Fruit fly (Drosophila melanogaster): ENCODE results near the gene CASK.
A peak's percentile ranks its signal among the peaks of the same experiment; 100 is the strongest.

CASK gene

dm6 chr3R:21848987-21849442 lies 26.5 kb upstream of the CASK start (continued):
- no peak for TF ChIP-seq hb (GFP tag; IDR thresholded peaks at IDR 0.05; ENCODE audit: partially characterized antibody)
- TF ChIP-seq CG11504 (tag; optimal IDR thresholded peaks at IDR 0.05), result peak; percentile 87
- peak; percentile 35 for TF ChIP-seq gcm2 (GFP tag; optimal IDR thresholded peaks at IDR 0.05)
- TF ChIP-seq Rfx (GFP tag; IDR thresholded peaks at IDR 0.05), result no peak; the same call in 1 of the 2 replicates
- TF ChIP-seq CG13123 (GFP tag; optimal IDR thresholded peaks at IDR 0.05), result peak; percentile 28
- TF ChIP-seq gfzf (GFP tag; optimal IDR thresholded peaks at IDR 0.05), result no peak
- TF ChIP-seq CG7839 (tag; optimal IDR thresholded peaks at IDR 0.05), result peak; percentile 86
- TF ChIP-seq ewg (GFP tag; optimal IDR thresholded peaks at IDR 0.05), result peak; percentile 42
- peak; percentile 32 for TF ChIP-seq HLH54F (GFP tag; optimal IDR thresholded peaks at IDR 0.05)
- TF ChIP-seq CG10654 (GFP tag; optimal IDR thresholded peaks at IDR 0.05), result peak; percentile 29
- no peak for TF ChIP-seq wor (GFP tag; IDR thresholded peaks at IDR 0.05)
- TF ChIP-seq psq (GFP tag; optimal IDR thresholded peaks at IDR 0.05), result no peak
- no peak for TF ChIP-seq CG6765 (GFP tag; optimal IDR thresholded peaks at IDR 0.05)
- peak; percentile 79 for TF ChIP-seq CG6689 (GFP tag; IDR thresholded peaks at IDR 0.05)
- peak; percentile 55 for TF ChIP-seq Hmr (GFP tag; optimal IDR thresholded peaks at IDR 0.05)
- no peak for TF ChIP-seq fd3F (GFP tag; optimal IDR thresholded peaks at IDR 0.05)
- TF ChIP-seq H15 (GFP tag; IDR thresholded peaks at IDR 0.05), result peak; percentile 38; the same call in 1 of the 3 replicates
- TF ChIP-seq gce (GFP tag; IDR thresholded peaks at IDR 0.05), result no peak
- TF ChIP-seq CG14965 (GFP tag; optimal IDR thresholded peaks at IDR 0.05; ENCODE audit: borderline replicate concordance), result peak; percentile 1
- TF ChIP-seq Ets97D (GFP tag; optimal IDR thresholded peaks at IDR 0.05), result peak; percentile 37
- TF ChIP-seq Fer1 (GFP tag; optimal IDR thresholded peaks at IDR 0.05), result peak; percentile 57
- peak; percentile 37 for TF ChIP-seq CTCF (GFP tag; optimal IDR thresholded peaks at IDR 0.05)
- peak; percentile 67 for TF ChIP-seq CG17359 (tag; optimal IDR thresholded peaks at IDR 0.05)
- TF ChIP-seq fu2 (GFP tag; optimal IDR thresholded peaks at IDR 0.05), result no peak
- TF ChIP-seq CG2116 (GFP tag; optimal IDR thresholded peaks at IDR 0.05), result peak; percentile 20
- peak; percentile 50 for TF ChIP-seq lmd (GFP tag; IDR thresholded peaks at IDR 0.05)
- peak; percentile 38; the same call in 1 of the 2 replicates for TF ChIP-seq ranshi (GFP tag; IDR thresholded peaks at IDR 0.05)
- peak; percentile 51 for TF ChIP-seq CG6654 (GFP tag; optimal IDR thresholded peaks at IDR 0.05)
- TF ChIP-seq CoRest (tag; optimal IDR thresholded peaks at IDR 0.05), result peak; percentile 75
- peak; percentile 84 for TF ChIP-seq CG10979 (tag; optimal IDR thresholded peaks at IDR 0.05)
- peak; percentile 27 for TF ChIP-seq Dad (GFP tag; optimal IDR thresholded peaks at IDR 0.05)
- peak; percentile 78 for TF ChIP-seq org-1 (GFP tag; optimal IDR thresholded peaks at IDR 0.05)
- TF ChIP-seq lbe (GFP tag; optimal IDR thresholded peaks at IDR 0.05), result peak; percentile 89
- peak; percentile 56 for TF ChIP-seq CG18599 (GFP tag; optimal IDR thresholded peaks at IDR 0.05)
- peak; percentile 20; the same call in 1 of the 2 replicates for TF ChIP-seq CG3847 (GFP tag; IDR thresholded peaks at IDR 0.05)
- TF ChIP-seq otp (GFP tag; IDR thresholded peaks at IDR 0.05), result no peak
- TF ChIP-seq CG12071 (GFP tag; optimal IDR thresholded peaks at IDR 0.05), result peak; percentile 8
- no peak for TF ChIP-seq sc (optimal IDR thresholded peaks at IDR 0.05)
- peak; percentile 53 for TF ChIP-seq sc (GFP tag; optimal IDR thresholded peaks at IDR 0.05)
- TF ChIP-seq CG6791 (GFP tag; IDR thresholded peaks at IDR 0.05; ENCODE audit: partially characterized antibody), result no peak
- peak; percentile 34 for TF ChIP-seq CG30020 (tag; optimal IDR thresholded peaks at IDR 0.05)
- TF ChIP-seq zfh1 (GFP tag; IDR thresholded peaks at IDR 0.05), result peak; percentile 69
- no peak for TF ChIP-seq CG31388 (GFP tag; optimal IDR thresholded peaks at IDR 0.05)
- no peak for TF ChIP-seq CG3726 (GFP tag; IDR thresholded peaks at IDR 0.05)
- peak; percentile 80 for TF ChIP-seq tio (GFP tag; optimal IDR thresholded peaks at IDR 0.05)
- peak; percentile 44 for TF ChIP-seq lilli (GFP tag; optimal IDR thresholded peaks at IDR 0.05)
- peak; percentile 84 for TF ChIP-seq phol (tag; optimal IDR thresholded peaks at IDR 0.05)
- peak; percentile 63 for TF ChIP-seq pum (GFP tag; optimal IDR thresholded peaks at IDR 0.05)
- no peak for TF ChIP-seq wek (GFP tag; optimal IDR thresholded peaks at IDR 0.05)
- TF ChIP-seq CG17829 (tag; optimal IDR thresholded peaks at IDR 0.05), result peak; percentile 78
- peak; percentile 73 for TF ChIP-seq Hsf (GFP tag; optimal IDR thresholded peaks at IDR 0.05)
